Fruit fly (Drosophila melanogaster): ENCODE results near the gene ath.

The ath gene

dm6 chr2L:10251592-10251991, 40.6 kb downstream of the ath start, which contains the start of gene Ror:
Gene Ror, plus strand, starts transcription at chr2L:10251843.
- TF ChIP-seq noc (tag; optimal IDR thresholded peaks at IDR 0.05): no peak

- TF ChIP-seq noc (tag; optimal IDR thresholded peaks at IDR 0.05): no peak
These were observed 44.8 kb downstream of the ath start, which contains the start of gene CG5676 for dm6 chr2L:10255725-10256158. Gene CG5676, minus strand, starts transcription at chr2L:10255891.

- TF ChIP-seq noc (tag; optimal IDR thresholded peaks at IDR 0.05): no peak
These were observed 49.2 kb downstream of the ath start for dm6 chr2L:10259960-10260749.

- TF ChIP-seq noc (tag; optimal IDR thresholded peaks at IDR 0.05): no peak
These were observed 50.0 kb downstream of the ath start, which contains the start of gene Pten for dm6 chr2L:10260750-10261493. Gene Pten, minus strand, starts transcription at chr2L:10261049.

dm6 chr2L:10261774-10262173, 50.8 kb downstream of the ath start:
- no peak for TF ChIP-seq noc (tag; optimal IDR thresholded peaks at IDR 0.05)

Data from whole organism, larva.